Fruit fly (Drosophila melanogaster) whole organism, adult: Measurements from ENCODE around the gene CG11409.

Experiments used
- CG11617 ChIP-seq: fragments of 200-800 bp; sonication (Bioruptor generic); optimal IDR thresholded peaks from 2 replicates; lab custom pipeline; 2017; ENCODE audit warnings: mild to moderate bottlenecking, missing biosample characterization, missing genetic modification reagents, missing genetic modification characterization
- CG12768 ChIP-seq: fragments of 200-800 bp; sonication (Bioruptor generic); optimal IDR thresholded peaks from 2 replicates; lab custom pipeline; 2017; ENCODE audit warnings: missing biosample characterization, missing genetic modification characterization, mild to moderate bottlenecking, moderate library complexity, missing genetic modification reagents
- CG14711 ChIP-seq: fragments of 200-800 bp; sonication (Bioruptor generic); optimal IDR thresholded peaks from 2 replicates; lab custom pipeline; 2018; ENCODE audit warnings: missing biosample characterization, mild to moderate bottlenecking, missing genetic modification characterization, moderate library complexity
- CG1620 ChIP-seq: fragments of 200-800 bp; sonication (Bioruptor generic); optimal IDR thresholded peaks from 2 replicates; lab custom pipeline; 2016; ENCODE audit warnings: missing biosample characterization, missing genetic modification characterization
- CG33017 ChIP-seq: fragments of 200-800 bp; sonication (Bioruptor generic); optimal IDR thresholded peaks from 2 replicates; lab custom pipeline; 2018; ENCODE audit warnings: missing biosample characterization, mild to moderate bottlenecking, missing genetic modification characterization, moderate library complexity
- CG5204 ChIP-seq: fragments of 200-800 bp; sonication (Bioruptor generic); optimal IDR thresholded peaks from 2 replicates; lab custom pipeline; 2016; ENCODE audit warnings: missing biosample characterization, missing genetic modification characterization
- CG7045 ChIP-seq: fragments of 200-800 bp; sonication (Bioruptor generic); optimal IDR thresholded peaks from 2 replicates; lab custom pipeline; 2017; ENCODE audit warnings: missing biosample characterization, mild to moderate bottlenecking, missing genetic modification characterization
- CG7101 ChIP-seq: fragments of 200-800 bp; sonication (Bioruptor generic); optimal IDR thresholded peaks from 2 replicates; lab custom pipeline; 2018; ENCODE audit warnings: missing biosample characterization, mild to moderate bottlenecking, missing genetic modification characterization, moderate library complexity
- Clk ChIP-seq: fragments of 200-800 bp; sonication (Bioruptor generic); optimal IDR thresholded peaks from 2 replicates; lab custom pipeline; 2017; ENCODE audit warnings: missing biosample characterization, missing genetic modification characterization
- Crg-1 ChIP-seq: fragments of 200-800 bp; sonication (Bioruptor generic); optimal IDR thresholded peaks from 2 replicates; lab custom pipeline; 2016; ENCODE audit warnings: missing biosample characterization, missing genetic modification characterization
- Hr96 ChIP-seq: fragments of 200-800 bp; sonication (Bioruptor generic); optimal IDR thresholded peaks from 2 replicates; lab custom pipeline; 2016; ENCODE audit warnings: missing biosample characterization, missing genetic modification characterization
- Mnt ChIP-seq: fragments of 200-800 bp; sonication (Bioruptor generic); optimal IDR thresholded peaks from 2 replicates; lab custom pipeline; 2016; ENCODE audit warnings: missing biosample characterization, mild to moderate bottlenecking, missing genetic modification characterization
- bab1 ChIP-seq: fragments of 200-800 bp; sonication (Bioruptor generic); optimal IDR thresholded peaks from 3 replicates; lab custom pipeline; 2019; ENCODE audit warnings: missing biosample characterization, mild to moderate bottlenecking, missing genetic modification characterization, moderate library complexity
- cic ChIP-seq: fragments of 200-800 bp; sonication (Bioruptor generic); optimal IDR thresholded peaks from 2 replicates; lab custom pipeline; 2017; ENCODE audit warnings: missing biosample characterization, mild to moderate bottlenecking, missing genetic modification characterization, moderate library complexity
- cnc ChIP-seq, 2 experiments: fragments of >200 bp; optimal IDR thresholded peaks; 2 replicates each; lab custom pipeline; 2017
- kay ChIP-seq: fragments of 200-800 bp; sonication (Bioruptor generic); peaks from one replicate; lab custom pipeline; 2016; ENCODE audit warnings: missing biosample characterization, missing genetic modification characterization, borderline replicate concordance
- ovo ChIP-seq: fragments of 200-800 bp; sonication (Bioruptor generic); optimal IDR thresholded peaks from 2 replicates; lab custom pipeline; 2016; ENCODE audit warnings: missing biosample characterization, missing genetic modification characterization
- pad ChIP-seq: fragments of 200-800 bp; sonication (Bioruptor generic); optimal IDR thresholded peaks from 3 replicates; lab custom pipeline; 2017; ENCODE audit warnings: missing biosample characterization, missing genetic modification characterization, mild to moderate bottlenecking, moderate library complexity, missing genetic modification reagents
- tj ChIP-seq: fragments of 200-800 bp; sonication (Bioruptor generic); optimal IDR thresholded peaks from 3 replicates; lab custom pipeline; 2017; ENCODE audit warnings: missing biosample characterization, mild to moderate bottlenecking, missing genetic modification characterization, moderate library complexity
- toe ChIP-seq: fragments of 200-800 bp; sonication (Bioruptor generic); optimal IDR thresholded peaks from 2 replicates; lab custom pipeline; 2016; ENCODE audit warnings: missing biosample characterization, missing genetic modification characterization

Gene CG11409

DNA sequence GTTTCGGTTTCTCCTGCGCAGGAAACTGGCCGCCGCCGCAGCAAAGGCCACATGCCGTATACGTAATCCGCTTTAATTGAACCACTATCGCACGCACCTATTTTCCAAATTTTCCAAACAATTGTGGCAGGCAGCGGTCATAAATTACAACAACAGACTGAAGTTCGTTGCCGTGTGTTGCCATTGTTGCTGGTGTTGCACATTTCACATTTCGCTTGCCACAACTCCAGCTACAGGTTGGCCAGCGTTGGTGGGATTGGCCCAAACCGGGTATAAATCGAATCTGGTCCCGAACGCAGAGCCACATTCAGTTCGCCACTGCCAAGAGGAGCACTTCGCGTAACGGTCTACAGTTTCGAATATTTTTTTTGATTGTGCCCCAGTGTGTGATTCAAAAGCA is 27.6 kb upstream of the CG11409 start, which contains the start of gene CG14770:
CG14770 (plus strand) TSS at position 301 of the 400 bp plus-strand sequence.
- no peak for TF ChIP-seq ovo
- no peak for TF ChIP-seq Crg-1 (GFP tag; lab: Kevin White, UChicago)
- no peak for TF ChIP-seq CG5204 (GFP tag; lab: Kevin White, UChicago)
- no peak for TF ChIP-seq CG1620 (GFP tag; lab: Kevin White, UChicago)
- no peak for TF ChIP-seq toe (GFP tag; lab: Kevin White, UChicago)
- no peak for TF ChIP-seq tj (GFP tag; lab: Kevin White, UChicago)
- no peak for TF ChIP-seq Mnt (GFP tag; lab: Kevin White, UChicago)
- TF ChIP-seq Clk (GFP tag; lab: Kevin White, UChicago) = no peak
- no peak for TF ChIP-seq CG12768 (GFP tag; lab: Kevin White, UChicago)
- TF ChIP-seq kay (GFP tag; lab: Kevin White, UChicago) = no peak
- TF ChIP-seq CG7045 = no peak
- TF ChIP-seq CG33017 (tag; lab: Kevin White, UChicago) = no peak
- no peak for TF ChIP-seq CG7101 (tag; lab: Kevin White, UChicago)
- TF ChIP-seq cic (GFP tag; lab: Kevin White, UChicago) = no peak
- no peak for TF ChIP-seq CG11617
- TF ChIP-seq pad (GFP tag; lab: Kevin White, UChicago) = no peak
- no peak for TF ChIP-seq Hr96 (GFP tag; lab: Kevin White, UChicago)

DNA sequence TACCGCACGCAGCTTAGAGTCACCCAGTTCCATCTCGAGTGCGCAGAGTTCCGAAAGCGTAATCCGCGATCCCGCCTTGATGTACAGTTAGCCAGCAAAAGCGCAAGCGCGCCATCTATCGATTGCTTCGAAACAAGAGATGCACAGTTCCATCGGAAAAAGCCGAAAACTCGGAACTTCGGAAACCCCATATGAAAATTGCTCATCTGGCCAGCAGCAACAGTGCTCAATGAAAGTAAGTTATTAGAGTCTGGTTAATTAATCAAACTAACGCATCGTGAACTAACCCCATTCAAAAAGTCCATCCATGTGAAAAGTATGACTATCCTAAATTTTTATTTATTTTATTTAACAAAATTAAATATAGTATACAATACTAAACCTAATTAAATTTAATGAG is 16.1 kb upstream of the CG11409 start, which contains the start of gene png:
png (minus strand) TSS at position 101 of the 400 bp plus-strand sequence.
- TF ChIP-seq pad (GFP tag; lab: Kevin White, UChicago) (peak; percentile 16), CG7045 (no peak)

DNA sequence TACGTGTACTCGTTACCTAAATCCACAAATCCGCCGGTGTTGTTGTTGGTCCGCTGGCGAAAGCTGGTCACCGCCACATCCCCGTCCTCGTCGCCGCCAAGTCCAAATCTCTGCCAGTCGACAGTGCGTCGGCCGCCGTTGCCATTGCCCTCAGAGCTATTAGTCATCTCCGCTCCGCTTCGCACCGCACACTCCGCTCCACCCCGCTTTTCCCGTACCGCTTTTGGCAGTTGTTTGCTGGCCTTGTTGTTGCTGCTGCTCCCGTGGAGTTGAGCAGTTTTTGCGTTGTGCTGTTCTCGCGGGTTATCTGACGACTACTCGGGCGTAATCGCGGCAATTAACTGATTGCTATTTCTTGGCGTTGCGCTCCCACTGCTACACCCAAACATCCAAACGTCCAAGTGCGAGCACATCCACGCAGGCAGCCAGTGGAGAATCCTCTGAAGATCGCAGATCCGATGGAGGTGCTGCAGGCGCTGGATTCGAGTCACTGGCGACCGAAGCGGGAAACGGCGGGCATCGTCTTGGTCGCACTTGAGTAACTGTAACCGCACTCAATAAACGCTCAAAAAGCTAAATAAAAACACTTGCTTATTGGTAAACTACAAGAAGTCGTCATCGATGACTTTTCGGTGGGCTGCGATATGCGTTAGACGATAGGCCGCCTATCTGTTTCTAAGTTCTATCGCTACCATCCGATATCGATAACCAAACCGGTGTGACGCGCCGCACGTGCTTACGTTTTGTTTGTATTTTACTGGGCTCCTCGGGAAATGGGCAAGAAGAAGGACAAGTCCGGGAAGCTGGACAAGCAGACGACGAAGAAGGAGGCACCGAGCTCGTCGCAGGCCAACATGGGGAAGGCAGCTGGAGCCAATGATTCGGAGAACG is 12.2 kb upstream of the CG11409 start, which contains the start of the genes CG12773 and CG11417:
CG12773 (minus strand) TSS at position 660 of the 891 bp plus-strand sequence.
CG11417 (plus strand) TSS at position 693 of the 891 bp plus-strand sequence.
- TF ChIP-seq Hr96 (GFP tag; lab: Kevin White, UChicago) (no peak), bab1 (peak; percentile 7), CG11617 (no peak), Clk (GFP tag; lab: Kevin White, UChicago) (no peak), cic (GFP tag; lab: Kevin White, UChicago) (peak; percentile 7), CG7045 (no peak), CG12768 (GFP tag; lab: Kevin White, UChicago) (no peak), tj (GFP tag; lab: Kevin White, UChicago) (no peak), Mnt (GFP tag; lab: Kevin White, UChicago) (peak; percentile 94)

DNA sequence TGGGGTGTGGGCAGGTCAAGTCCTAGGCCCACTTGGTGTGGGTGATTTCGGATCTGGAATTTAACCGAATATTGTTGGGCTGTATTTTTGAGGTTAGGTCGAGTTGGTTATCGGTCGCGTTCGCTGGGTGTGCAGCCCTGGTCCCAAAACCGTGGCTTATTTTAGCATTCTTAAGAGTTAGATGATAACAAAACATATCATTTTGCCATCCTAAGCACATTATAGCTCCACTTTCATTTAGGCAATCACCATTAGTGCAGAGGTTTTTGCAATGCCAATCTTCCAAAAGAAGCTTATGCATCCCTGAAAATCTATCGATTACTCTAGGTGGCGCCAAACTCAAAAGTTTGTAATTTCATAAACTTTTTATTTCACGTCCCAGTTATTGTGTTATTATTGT is 7.9 kb upstream of the CG11409 start, which contains the start of gene MTPAP:
MTPAP (minus strand) TSS at position 103 of the 400 bp plus-strand sequence.
- TF ChIP-seq CG5204 (GFP tag; lab: Kevin White, UChicago) (no peak), CG14711 (tag; lab: Kevin White, UChicago) (no peak), CG1620 (GFP tag; lab: Kevin White, UChicago) (no peak), toe (GFP tag; lab: Kevin White, UChicago) (no peak), pad (GFP tag; lab: Kevin White, UChicago) (no peak), tj (GFP tag; lab: Kevin White, UChicago) (peak; percentile 23), CG7101 (tag; lab: Kevin White, UChicago) (no peak), CG33017 (tag; lab: Kevin White, UChicago) (no peak), cnc (optimal IDR thresholded peaks at IDR 0.05; lab: Kevin White, UChicago) (no peak), Hr96 (GFP tag; lab: Kevin White, UChicago) (no peak), Clk (GFP tag; lab: Kevin White, UChicago) (no peak), Mnt (GFP tag; lab: Kevin White, UChicago) (peak; percentile 74), bab1 (peak; percentile 59), cic (GFP tag; lab: Kevin White, UChicago) (no peak), CG11617 (peak; percentile 30), Crg-1 (GFP tag; lab: Kevin White, UChicago) (no peak), CG7045 (no peak), CG12768 (GFP tag; lab: Kevin White, UChicago) (no peak), kay (GFP tag; lab: Kevin White, UChicago) (no peak)

DNA sequence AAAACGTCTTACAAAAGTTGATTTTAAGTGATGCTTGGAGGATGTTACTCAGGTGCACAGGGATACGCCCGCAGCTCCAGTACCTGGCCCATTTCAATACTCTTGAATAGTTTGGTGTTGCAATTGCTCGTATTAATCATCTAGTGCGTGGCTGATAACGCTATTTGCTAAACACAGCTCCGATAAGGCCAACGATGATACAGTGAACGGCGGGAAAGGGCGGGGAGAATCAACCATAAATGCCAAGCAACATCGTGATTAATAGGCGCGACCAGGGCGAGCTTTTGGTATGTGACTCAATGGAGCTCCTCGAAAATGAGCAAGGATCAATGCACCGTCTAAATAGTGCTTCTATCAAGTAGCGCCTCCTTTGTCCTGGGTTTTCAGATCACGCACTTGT is 5.4 kb upstream of the CG11409 start:
- TF ChIP-seq Mnt (GFP tag; lab: Kevin White, UChicago) = peak; percentile 11
- TF ChIP-seq ovo = no peak
- TF ChIP-seq CG11617 = no peak

DNA sequence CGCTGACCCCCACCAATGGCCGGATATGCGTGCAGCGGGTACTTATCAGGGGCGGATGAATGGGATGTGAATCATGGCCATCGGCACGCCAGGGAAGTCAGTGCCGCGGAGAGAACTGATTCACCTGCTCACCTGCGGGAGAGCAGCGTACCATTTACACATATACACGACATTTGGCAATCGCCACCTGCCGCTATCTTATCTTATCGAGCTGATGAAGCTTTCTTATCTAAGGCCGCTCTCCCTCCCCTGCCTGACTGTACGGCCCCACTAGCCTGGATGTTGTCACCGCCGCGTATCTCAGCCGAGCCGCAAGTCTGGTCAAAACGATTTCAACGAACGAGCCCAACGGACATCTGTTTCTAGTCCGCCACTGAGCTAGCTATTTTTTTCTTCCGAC is 4.9 kb upstream of the CG11409 start, which contains the start of gene Tsp2A:
Tsp2A (plus strand) TSS at position 298 of the 400 bp plus-strand sequence.
- TF ChIP-seq cic (GFP tag; lab: Kevin White, UChicago) (peak; percentile 1), Clk (GFP tag; lab: Kevin White, UChicago) (no peak), CG14711 (tag; lab: Kevin White, UChicago) (no peak), tj (GFP tag; lab: Kevin White, UChicago) (no peak), toe (GFP tag; lab: Kevin White, UChicago) (no peak), Mnt (GFP tag; lab: Kevin White, UChicago) (peak; percentile 42), CG11617 (no peak), CG1620 (GFP tag; lab: Kevin White, UChicago) (no peak), Crg-1 (GFP tag; lab: Kevin White, UChicago) (no peak), Hr96 (GFP tag; lab: Kevin White, UChicago) (no peak), CG7045 (no peak), CG12768 (GFP tag; lab: Kevin White, UChicago) (no peak), cnc (optimal IDR thresholded peaks at IDR 0.05; lab: Kevin White, UChicago) (no peak), CG33017 (tag; lab: Kevin White, UChicago) (no peak), kay (GFP tag; lab: Kevin White, UChicago) (no peak), pad (GFP tag; lab: Kevin White, UChicago) (no peak), CG5204 (GFP tag; lab: Kevin White, UChicago) (no peak), ovo (no peak), CG7101 (tag; lab: Kevin White, UChicago) (peak; percentile 2), bab1 (no peak)
